Worm (Caenorhabditis elegans): ENCODE measurements around the gene sru-1.

DNA sequence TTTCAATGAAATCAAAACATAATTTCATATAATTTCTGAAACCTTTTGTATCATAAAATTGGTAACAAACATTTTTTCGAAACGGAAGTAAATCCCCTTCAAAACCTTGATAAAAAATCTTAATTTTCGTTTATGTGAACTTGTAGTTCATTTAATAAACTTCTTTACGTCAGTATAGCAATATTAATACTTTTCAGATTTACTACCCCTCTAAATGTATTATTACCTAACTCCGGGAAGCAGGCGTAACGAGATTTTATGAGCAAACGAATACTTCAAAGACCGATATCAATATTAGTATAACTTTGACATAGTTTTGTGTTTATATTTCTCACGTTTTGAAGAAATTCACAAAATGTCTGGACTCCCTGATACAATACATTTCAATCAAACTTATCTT is at the start of gene sru-1:
- TF ChIP-seq gmeb-2 (tag; optimal IDR thresholded peaks at IDR 0.05), result no peak
- TF ChIP-seq pha-4 (tag; optimal IDR thresholded peaks at IDR 0.05), result no peak
- no peak for TF ChIP-seq dmd-4 (tag; optimal IDR thresholded peaks at IDR 0.05; ENCODE audit: borderline replicate concordance)
- TF ChIP-seq K09A11.1 (tag; optimal IDR thresholded peaks at IDR 0.05; ENCODE audit: insufficient read depth), result no peak

Data from whole organism, late embryonic.